Fruit fly (Drosophila melanogaster): ENCODE data around the gene fbp.

DNA sequence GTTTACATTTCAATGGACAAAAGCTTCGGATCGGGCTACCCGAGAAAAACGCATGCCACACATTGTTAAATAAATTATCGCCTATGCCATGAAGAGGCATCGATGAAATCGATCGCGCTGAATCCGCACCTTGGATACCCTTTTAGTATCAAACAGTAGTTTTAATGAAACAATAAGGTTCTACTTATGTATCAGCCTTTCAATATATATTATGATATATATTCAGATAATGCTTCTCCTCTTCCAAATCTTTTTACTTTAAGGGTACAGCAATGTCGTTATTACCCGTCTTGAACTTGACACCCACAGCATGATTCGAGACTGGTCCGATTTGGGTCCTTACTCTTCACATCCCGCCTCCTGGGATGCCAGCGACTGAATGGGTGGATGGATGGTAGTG, 36.0 kb upstream of the fbp start:
- TF ChIP-seq psq (optimal IDR thresholded peaks at IDR 0.05) (no peak), pan (optimal IDR thresholded peaks at IDR 0.05) (no peak), Dll (optimal IDR thresholded peaks at IDR 0.05) (no peak), EcR (GFP tag; optimal IDR thresholded peaks at IDR 0.05) (no peak), CG8478 (optimal IDR thresholded peaks at IDR 0.05) (no peak), usp (GFP tag; optimal IDR thresholded peaks at IDR 0.05) (no peak)
